Worm (Caenorhabditis elegans) whole organism, L4 larva: ENCODE measurements around the gene T26C5.4.

Source experiments
- D1046.2 ChIP-seq: fragments of 200-800 bp; sonication (Bioruptor generic); IDR thresholded peaks from 2 replicates; pipeline ENCODE4 v1.3.6; 2022; ENCODE audit warnings: missing genetic modification characterization, missing compliant biosample characterization
- F26F4.8 ChIP-seq: fragments of 200-800 bp; sonication (Bioruptor generic); conservative IDR thresholded peaks from 2 replicates; pipeline ENCODE4 v1.3.6; 2022; ENCODE audit warnings: missing genetic modification characterization, missing compliant biosample characterization
- F49E8.2 ChIP-seq: sonication (generic microtip); optimal IDR thresholded peaks from 2 replicates; lab custom pipeline; 2016; ENCODE audit warnings: missing compliant biosample characterization, mild to moderate bottlenecking, missing genetic modification characterization, borderline replicate concordance
- T20F7.1 ChIP-seq: fragments of 200-800 bp; sonication (Bioruptor generic); optimal IDR thresholded peaks from 2 replicates; lab custom pipeline; 2018; ENCODE audit warnings: mild to moderate bottlenecking, missing genetic modification characterization, missing compliant biosample characterization
- Y105C5A.15 ChIP-seq: fragments of 200-800 bp; sonication (Bioruptor generic); IDR thresholded peaks from 2 replicates; pipeline ENCODE4 v1.3.6; 2022; ENCODE audit warnings: missing genetic modification characterization, missing compliant biosample characterization
- ZK337.2 ChIP-seq: fragments of 200-800 bp; sonication (Bioruptor generic); IDR thresholded peaks from 2 replicates; pipeline ENCODE4 v1.3.6; 2022; ENCODE audit warnings: missing genetic modification reagents, missing genetic modification characterization, missing compliant biosample characterization
- ZK546.5 ChIP-seq, 2 experiments: sonication (generic microtip); optimal IDR thresholded peaks; 2 replicates each; lab custom pipeline; 2017; ENCODE audit warnings: missing biosample characterization in 2 of 2, missing genetic modification characterization in 2 of 2
- aha-1 ChIP-seq: fragments of 150-350 bp; peaks from one replicate; lab custom pipeline; 2014; ENCODE audit warnings: missing biosample characterization, missing genetic modification characterization
- ama-1 ChIP-seq: fragments of 150-350 bp; optimal IDR thresholded peaks from 2 replicates; lab custom pipeline; 2014; ENCODE audit warnings: inconsistent platforms, mixed read lengths
- ceh-28 ChIP-seq: fragments of 150-350 bp; optimal IDR thresholded peaks from 2 replicates; lab custom pipeline; 2014; ENCODE audit warnings: missing biosample characterization, missing genetic modification reagents, missing genetic modification characterization
- ceh-44 ChIP-seq: fragments of 200-800 bp; sonication (Bioruptor generic); IDR thresholded peaks from 2 replicates; pipeline ENCODE4 v1.3.6; 2022; ENCODE audit warnings: missing genetic modification reagents, missing genetic modification characterization, missing compliant biosample characterization
- ceh-62 ChIP-seq: sonication (generic microtip); optimal IDR thresholded peaks from 2 replicates; lab custom pipeline; 2017; ENCODE audit warnings: missing biosample characterization, missing genetic modification characterization
- cey-2 ChIP-seq: sonication (generic microtip); optimal IDR thresholded peaks from 3 replicates; lab custom pipeline; 2017; ENCODE audit warnings: missing genetic modification characterization, mild to moderate bottlenecking, missing compliant biosample characterization, antibody characterized with exemption, borderline replicate concordance; ENCODE audit not compliant: insufficient read depth
- ctbp-1 ChIP-seq: fragments of 200-800 bp; sonication (Bioruptor generic); IDR thresholded peaks from 2 replicates; pipeline ENCODE4 v1.3.6; 2022; ENCODE audit warnings: missing genetic modification reagents, missing genetic modification characterization, missing compliant biosample characterization
- daf-16 ChIP-seq, 3 experiments: sonication (generic microtip); optimal IDR thresholded peaks; 2 replicates each; lab custom pipeline; 2016 to 2017; ENCODE audit warnings: missing genetic modification characterization in 3 of 3, missing genetic modification reagents in 3 of 3, mild to moderate bottlenecking in 2 of 3, missing compliant biosample characterization in 2 of 3, missing biosample characterization in 1 of 3, moderate library complexity in 1 of 3
- daf-19 ChIP-seq: fragments of 200-800 bp; sonication (Bioruptor generic); conservative IDR thresholded peaks from 2 replicates; pipeline ENCODE4 v1.3.6; 2022; ENCODE audit warnings: missing genetic modification characterization, missing compliant biosample characterization
- dmd-8 ChIP-seq: fragments of 200-800 bp; sonication (Bioruptor generic); IDR thresholded peaks from 2 replicates; pipeline ENCODE4 v1.3.6; 2022; ENCODE audit warnings: missing genetic modification characterization, missing compliant biosample characterization
- dpl-1 ChIP-seq: fragments of 150-350 bp; optimal IDR thresholded peaks from 2 replicates; lab custom pipeline; 2014; ENCODE audit warnings: missing biosample characterization, missing genetic modification reagents, missing genetic modification characterization
- egl-27 ChIP-seq: sonication (generic microtip); optimal IDR thresholded peaks from 3 replicates; lab custom pipeline; 2017; ENCODE audit warnings: missing biosample characterization, missing genetic modification reagents, missing genetic modification characterization
- fkh-10 ChIP-seq: fragments of 150-350 bp; optimal IDR thresholded peaks from 2 replicates; lab custom pipeline; 2014; ENCODE audit warnings: missing biosample characterization, missing genetic modification reagents, missing genetic modification characterization
- fos-1 ChIP-seq: fragments of 150-350 bp; optimal IDR thresholded peaks from 2 replicates; lab custom pipeline; 2014; ENCODE audit warnings: missing biosample characterization, missing genetic modification characterization
- gei-8 ChIP-seq: fragments of 200-800 bp; sonication (Bioruptor generic); optimal IDR thresholded peaks from 2 replicates; lab custom pipeline; 2018; ENCODE audit warnings: mild to moderate bottlenecking, missing genetic modification characterization, missing compliant biosample characterization
- hif-1 ChIP-seq, 2 experiments: sonication (generic microtip); optimal IDR thresholded peaks; 2 replicates each; lab custom pipeline; 2016 to 2017; ENCODE audit warnings: missing compliant biosample characterization in 2 of 2, missing genetic modification characterization in 2 of 2, missing genetic modification reagents in 2 of 2, missing genotype in 2 of 2, mild to moderate bottlenecking in 1 of 2
- hlh-11 ChIP-seq: fragments of 200-800 bp; sonication (Bioruptor generic); optimal IDR thresholded peaks from 2 replicates; lab custom pipeline; 2018; ENCODE audit warnings: mild to moderate bottlenecking, missing genetic modification characterization, missing compliant biosample characterization
- hlh-30 ChIP-seq: sonication (generic microtip); optimal IDR thresholded peaks from 2 replicates; lab custom pipeline; 2017; ENCODE audit warnings: antibody characterized with exemption, mild to moderate bottlenecking, missing genetic modification characterization, missing compliant biosample characterization; ENCODE audit not compliant: insufficient read depth
- jun-1 ChIP-seq: fragments of 150-350 bp; optimal IDR thresholded peaks from 2 replicates; lab custom pipeline; 2014; ENCODE audit warnings: missing biosample characterization, missing genetic modification reagents, missing genetic modification characterization
- lin-15B ChIP-seq: fragments of 150-350 bp; sonication (generic microtip); optimal IDR thresholded peaks from 3 replicates; lab custom pipeline; 2014; ENCODE audit warnings: missing biosample characterization, missing genetic modification characterization
- lin-39 ChIP-seq: fragments of 150-350 bp; optimal IDR thresholded peaks from 2 replicates; lab custom pipeline; 2014; ENCODE audit warnings: missing biosample characterization, missing genetic modification reagents, missing genetic modification characterization
- madf-5 ChIP-seq, 2 experiments: fragments of 200-800 bp; sonication (Bioruptor generic); IDR thresholded peaks; 2 replicates each; pipeline ENCODE4 v1.3.6; 2022; ENCODE audit warnings: missing compliant biosample characterization in 2 of 2, missing genetic modification characterization in 2 of 2
- mep-1 ChIP-seq: fragments of 150-350 bp; sonication (generic microtip); optimal IDR thresholded peaks from 3 replicates; lab custom pipeline; 2014; ENCODE audit warnings: missing biosample characterization, missing genetic modification characterization
- mxl-2 ChIP-seq: fragments of 200-800 bp; sonication (Bioruptor generic); conservative IDR thresholded peaks from 2 replicates; pipeline ENCODE4 v1.3.6; 2022; ENCODE audit warnings: missing genetic modification reagents, missing genetic modification characterization, missing compliant biosample characterization
- nhr-10 ChIP-seq: fragments of 150-350 bp; optimal IDR thresholded peaks from 2 replicates; lab custom pipeline; 2014; ENCODE audit warnings: missing biosample characterization, missing genetic modification characterization
- nhr-11 ChIP-seq: fragments of 150-350 bp; optimal IDR thresholded peaks from 2 replicates; lab custom pipeline; 2014; ENCODE audit warnings: missing biosample characterization, missing genetic modification characterization
- nhr-111 ChIP-seq: fragments of 200-800 bp; sonication (Bioruptor generic); optimal IDR thresholded peaks from 2 replicates; lab custom pipeline; 2018; ENCODE audit warnings: mild to moderate bottlenecking, missing genetic modification characterization, missing compliant biosample characterization
- nhr-237 ChIP-seq: sonication (generic microtip); optimal IDR thresholded peaks from 2 replicates; lab custom pipeline; 2017; ENCODE audit warnings: missing biosample characterization, missing genetic modification characterization
- nhr-28 ChIP-seq: fragments of 150-350 bp; optimal IDR thresholded peaks from 2 replicates; lab custom pipeline; 2014; ENCODE audit warnings: missing biosample characterization, missing genetic modification characterization
- nhr-41 ChIP-seq: fragments of 200-800 bp; sonication (Bioruptor generic); IDR thresholded peaks from 2 replicates; pipeline ENCODE4 v1.3.6; 2022; ENCODE audit warnings: missing genetic modification reagents, missing genetic modification characterization, missing compliant biosample characterization
- nhr-42 ChIP-seq: fragments of 200-800 bp; sonication (Bioruptor generic); IDR thresholded peaks from 2 replicates; pipeline ENCODE4 v1.3.6; 2022; ENCODE audit warnings: missing genetic modification characterization, missing compliant biosample characterization
- nhr-48 ChIP-seq: sonication (generic microtip); optimal IDR thresholded peaks from 2 replicates; lab custom pipeline; 2016; ENCODE audit warnings: mild to moderate bottlenecking, missing genetic modification characterization, missing compliant biosample characterization
- nhr-76 ChIP-seq: fragments of 150-350 bp; optimal IDR thresholded peaks from 2 replicates; lab custom pipeline; 2014; ENCODE audit warnings: missing biosample characterization, missing genetic modification characterization
- nhr-77 ChIP-seq: fragments of 150-350 bp; optimal IDR thresholded peaks from 2 replicates; lab custom pipeline; 2014; ENCODE audit warnings: missing biosample characterization, missing genetic modification characterization
- php-3 ChIP-seq: fragments of 200-800 bp; sonication (Bioruptor generic); IDR thresholded peaks from 2 replicates; pipeline ENCODE4 v1.3.6; 2022; ENCODE audit warnings: missing genetic modification reagents, missing genetic modification characterization, missing compliant biosample characterization
- rbr-2 ChIP-seq: sonication (generic microtip); optimal IDR thresholded peaks from 2 replicates; lab custom pipeline; 2016; ENCODE audit warnings: missing genotype, missing genetic modification characterization, missing compliant biosample characterization
- saeg-2 ChIP-seq: fragments of 200-800 bp; sonication (Bioruptor generic); IDR thresholded peaks from 2 replicates; pipeline ENCODE4 v1.3.6; 2022; ENCODE audit warnings: missing genetic modification reagents, missing genetic modification characterization, missing compliant biosample characterization
- sdz-12 ChIP-seq: fragments of 200-800 bp; sonication (Bioruptor generic); optimal IDR thresholded peaks from 2 replicates; lab custom pipeline; 2018; ENCODE audit warnings: mild to moderate bottlenecking, missing genetic modification characterization, missing compliant biosample characterization
- snpc-1.2 ChIP-seq: fragments of 200-800 bp; sonication (Bioruptor generic); IDR thresholded peaks from 2 replicates; pipeline ENCODE4 v1.3.6; 2022; ENCODE audit warnings: missing genetic modification reagents, missing genetic modification characterization, missing compliant biosample characterization
- tag-97 ChIP-seq: fragments of 200-800 bp; sonication (Bioruptor generic); IDR thresholded peaks from 2 replicates; pipeline ENCODE4 v1.3.6; 2022; ENCODE audit warnings: missing genetic modification characterization, missing compliant biosample characterization
- unc-39 ChIP-seq: sonication (generic microtip); optimal IDR thresholded peaks from 2 replicates; lab custom pipeline; 2017; ENCODE audit warnings: missing biosample characterization, missing genetic modification characterization
- unc-62 ChIP-seq, 3 experiments: fragments of 150-350 bp in 1 of 3; sonication (generic microtip); optimal IDR thresholded peaks in 2 of 3; peaks in 1 of 3; 1 replicate in 1 of 3; 2 replicates in 2 of 3; lab custom pipeline; 2014 to 2017; ENCODE audit warnings: missing biosample characterization in 3 of 3, missing genetic modification characterization in 3 of 3, missing genetic modification reagents in 3 of 3, missing genotype in 1 of 3
- zfp-2 ChIP-seq: sonication (generic microtip); optimal IDR thresholded peaks from 2 replicates; lab custom pipeline; 2016; ENCODE audit warnings: mild to moderate bottlenecking, missing genetic modification characterization, missing compliant biosample characterization
- ztf-11 ChIP-seq: fragments of 150-350 bp; optimal IDR thresholded peaks from 2 replicates; lab custom pipeline; 2014; ENCODE audit warnings: missing biosample characterization, missing genetic modification characterization
- ztf-7 ChIP-seq: fragments of 150-350 bp; optimal IDR thresholded peaks from 2 replicates; lab custom pipeline; 2014; ENCODE audit warnings: missing biosample characterization, missing genetic modification characterization

Gene T26C5.4

ce11 chrII:9211684-9212083 is 38.6 kb downstream of the T26C5.4 start (continued):
- TF ChIP-seq F26F4.8 (no peak), unc-62 (GFP tag; optimal IDR thresholded peaks at IDR 0.05 in 1 of 2; lab: Kevin White, UChicago) (peak in 1 of 2 experiments; percentile 48), unc-62 (tag; optimal IDR thresholded peaks at IDR 0.05; lab: Kevin White, UChicago) (no peak), zfp-2 (tag; lab: Kevin White, UChicago) (no peak), nhr-48 (tag; lab: Kevin White, UChicago) (peak; percentile 28), nhr-111 (GFP tag; lab: Kevin White, UChicago) (no peak), nhr-10 (tag; lab: Kevin White, UChicago) (no peak), nhr-28 (tag; lab: Kevin White, UChicago) (no peak), fkh-10 (GFP tag; lab: Kevin White, UChicago) (no peak), hlh-30 (tag; lab: Kevin White, UChicago) (peak; percentile 43), tag-97 (no peak), ceh-62 (tag; lab: Kevin White, UChicago) (no peak), hlh-11 (tag; lab: Kevin White, UChicago) (peak; percentile 67), lin-15B (tag; lab: Kevin White, UChicago) (no peak), jun-1 (tag; lab: Kevin White, UChicago) (no peak), snpc-1.2 (peak; percentile 60), dmd-8 (no peak; the same call in 1 of the 2 replicates), mep-1 (tag; lab: Kevin White, UChicago) (peak; percentile 61), php-3 (no peak), madf-5 (GFP tag; IDR thresholded peaks at IDR 0.05; lab: Robert Waterston, UW) (0 out of 4 replicates have a peak, but pooled peaks of 1 of the 2 experiments have one; percentile 37), D1046.2 (GFP tag; lab: Robert Waterston, UW) (0 out of 2 replicates have a peak, but pooled peaks have one; percentile 7), nhr-42 (GFP tag; lab: Robert Waterston, UW) (0 out of 2 replicates have a peak, but pooled peaks have one; percentile 64), egl-27 (tag; lab: Kevin White, UChicago) (no peak), nhr-77 (tag; lab: Kevin White, UChicago) (no peak), aha-1 (tag; lab: Kevin White, UChicago) (peak; percentile 58), fos-1 (no peak), gei-8 (no peak), Y105C5A.15 (GFP tag; lab: Robert Waterston, UW) (no peak), ctbp-1 (GFP tag; lab: Robert Waterston, UW) (no peak), sdz-12 (GFP tag; lab: Kevin White, UChicago) (no peak), rbr-2 (tag; lab: Kevin White, UChicago) (peak; percentile 23), mxl-2 (GFP tag; lab: Robert Waterston, UW) (no peak), nhr-41 (GFP tag; lab: Robert Waterston, UW) (no peak), daf-16 (GFP tag; optimal IDR thresholded peaks at IDR 0.05; lab: Kevin White, UChicago) (peak; percentile 56 to 75), daf-16 (tag; optimal IDR thresholded peaks at IDR 0.05; lab: Kevin White, UChicago) (peak; percentile 57), dpl-1 (GFP tag; lab: Kevin White, UChicago) (peak; percentile 15), T20F7.1 (GFP tag; lab: Kevin White, UChicago) (no peak), lin-39 (tag; lab: Kevin White, UChicago) (no peak), unc-39 (tag; lab: Kevin White, UChicago) (no peak), ceh-28 (tag; lab: Kevin White, UChicago) (no peak), ZK337.2 (GFP tag; lab: Robert Waterston, UW) (no peak), hif-1 (tag; optimal IDR thresholded peaks at IDR 0.05; lab: Kevin White, UChicago) (peak in 1 of 2 experiments; percentile 58), saeg-2 (GFP tag; lab: Robert Waterston, UW) (no peak), ceh-44 (GFP tag; lab: Robert Waterston, UW) (no peak), ztf-11 (tag; lab: Kevin White, UChicago) (no peak), F49E8.2 (tag; lab: Kevin White, UChicago) (peak; percentile 30), daf-19 (GFP tag; lab: Robert Waterston, UW) (no peak), nhr-76 (tag; lab: Kevin White, UChicago) (no peak), ama-1 (no peak), ztf-7 (tag; lab: Kevin White, UChicago) (no peak), nhr-237 (tag; lab: Kevin White, UChicago) (no peak), nhr-11 (no peak), ZK546.5 (tag; optimal IDR thresholded peaks at IDR 0.05; lab: Kevin White, UChicago) (no peak), cey-2 (tag; lab: Kevin White, UChicago) (no peak)
